Fruit fly (Drosophila melanogaster) whole organism, embryonic: Measurements from ENCODE around the gene CG12289.

Source experiments
- Asciz ChIP-seq: fragments of 200-800 bp; sonication (Bioruptor generic); optimal IDR thresholded peaks from 2 replicates; lab custom pipeline; 2017; ENCODE audit warnings: missing biosample characterization, mild to moderate bottlenecking, missing genetic modification characterization, missing genetic modification reagents
- Atf3 ChIP-seq: fragments of 200-800 bp; sonication (Bioruptor generic); optimal IDR thresholded peaks from 3 replicates; lab custom pipeline; 2016; ENCODE audit warnings: missing biosample characterization, missing genetic modification characterization
- CG11247 ChIP-seq: fragments of 200-800 bp; sonication (Bioruptor generic); IDR thresholded peaks from 2 replicates; pipeline ENCODE4 v1.3.6; 2022; ENCODE audit warnings: missing biosample characterization, missing genetic modification characterization
- CG11723 ChIP-seq: fragments of 200-800 bp; sonication (Bioruptor generic); optimal IDR thresholded peaks from 2 replicates; lab custom pipeline; 2017; ENCODE audit warnings: missing biosample characterization, mild to moderate bottlenecking, missing genetic modification characterization
- CG14710 ChIP-seq: fragments of 200-800 bp; sonication (Bioruptor generic); optimal IDR thresholded peaks from 3 replicates; lab custom pipeline; 2019; ENCODE audit warnings: missing biosample characterization, mild to moderate bottlenecking, missing genetic modification characterization, moderate library complexity
- CG15696 ChIP-seq: fragments of 200-800 bp; sonication (Bioruptor generic); optimal IDR thresholded peaks from 2 replicates; lab custom pipeline; 2019; ENCODE audit warnings: missing biosample characterization, mild to moderate bottlenecking, missing genetic modification characterization, moderate library complexity
- CG17328 ChIP-seq: fragments of 200-800 bp; sonication (Bioruptor generic); IDR thresholded peaks from 2 replicates; pipeline ENCODE4 v1.3.6; 2022; ENCODE audit warnings: missing biosample characterization, missing genetic modification characterization
- CG17359 ChIP-seq: fragments of 200-800 bp; sonication (Bioruptor generic); optimal IDR thresholded peaks from 3 replicates; lab custom pipeline; 2018; ENCODE audit warnings: missing biosample characterization, mild to moderate bottlenecking, missing genetic modification characterization, moderate library complexity
- CG17361 ChIP-seq: fragments of 200-800 bp; sonication (Bioruptor generic); IDR thresholded peaks from 3 replicates; pipeline ENCODE4 v1.3.6; 2022; ENCODE audit warnings: missing biosample characterization, missing genetic modification characterization
- CG31441 ChIP-seq: fragments of 200-800 bp; sonication (Bioruptor generic); IDR thresholded peaks from 2 replicates; pipeline ENCODE4 v1.3.6; 2022; ENCODE audit warnings: missing biosample characterization, missing genetic modification characterization
- CG3281 ChIP-seq: fragments of 200-800 bp; sonication (Bioruptor generic); optimal IDR thresholded peaks from 3 replicates; lab custom pipeline; 2017; ENCODE audit warnings: missing biosample characterization, mild to moderate bottlenecking, missing genetic modification characterization
- CG3407 ChIP-seq: fragments of 200-800 bp; sonication (Bioruptor generic); optimal IDR thresholded peaks from 2 replicates; lab custom pipeline; 2018; ENCODE audit warnings: missing biosample characterization, mild to moderate bottlenecking, missing genetic modification characterization
- CG3838 ChIP-seq: fragments of 200-800 bp; sonication (Bioruptor generic); optimal IDR thresholded peaks from 3 replicates; lab custom pipeline; 2016; ENCODE audit warnings: missing biosample characterization, missing genetic modification characterization
- CG3847 ChIP-seq: fragments of 200-800 bp; sonication (Bioruptor generic); IDR thresholded peaks from 2 replicates; pipeline ENCODE4 v1.3.6; 2022; ENCODE audit warnings: missing biosample characterization, missing genetic modification characterization
- CG4404 ChIP-seq: fragments of 200-800 bp; sonication (Bioruptor generic); IDR thresholded peaks from 2 replicates; pipeline ENCODE4 v1.3.6; 2022; ENCODE audit warnings: missing biosample characterization, missing genetic modification characterization
- CG8765 ChIP-seq: fragments of 200-800 bp; sonication (Bioruptor generic); IDR thresholded peaks from 2 replicates; pipeline ENCODE4 v1.3.6; 2022; ENCODE audit warnings: missing biosample characterization, missing genetic modification characterization
- CG9437 ChIP-seq: fragments of 200-800 bp; sonication (Bioruptor generic); optimal IDR thresholded peaks from 2 replicates; lab custom pipeline; 2018; ENCODE audit warnings: missing biosample characterization, mild to moderate bottlenecking, missing genetic modification characterization
- CG9727 ChIP-seq: fragments of 200-800 bp; sonication (Bioruptor generic); optimal IDR thresholded peaks from 3 replicates; lab custom pipeline; 2017; ENCODE audit warnings: missing biosample characterization, mild to moderate bottlenecking, missing genetic modification characterization
- D19A ChIP-seq: fragments of 200-800 bp; optimal IDR thresholded peaks from 3 replicates; lab custom pipeline; 2019; ENCODE audit warnings: missing biosample characterization, mild to moderate bottlenecking, missing genetic modification characterization, moderate library complexity
- Hmr ChIP-seq: fragments of 200-800 bp; sonication (Bioruptor generic); optimal IDR thresholded peaks from 3 replicates; lab custom pipeline; 2017; ENCODE audit warnings: mild to moderate bottlenecking, missing biosample characterization, missing genetic modification reagents, missing genetic modification characterization
- MBD-R2 ChIP-seq: fragments of 200-800 bp; sonication (Bioruptor generic); IDR thresholded peaks from 2 replicates; pipeline ENCODE4 v1.3.6; 2022; ENCODE audit warnings: missing biosample characterization, missing genetic modification characterization
- Nf-YA ChIP-seq: fragments of 200-800 bp; sonication (Bioruptor generic); IDR thresholded peaks from 2 replicates; pipeline ENCODE4 v1.3.6; 2022; ENCODE audit warnings: missing biosample characterization, missing genetic modification characterization
- Poxn ChIP-seq: fragments of 200-800 bp; sonication (Bioruptor generic); IDR thresholded peaks from 2 replicates; pipeline ENCODE4 v1.3.6; 2022; ENCODE audit warnings: missing biosample characterization, missing genetic modification characterization
- Xrp1 ChIP-seq: fragments of 200-800 bp; sonication (Bioruptor generic); IDR thresholded peaks from 2 replicates; pipeline ENCODE4 v1.3.6; 2022; ENCODE audit warnings: missing biosample characterization, missing genetic modification characterization
- bsh ChIP-seq, 2 experiments: fragments of 200-800 bp; sonication (Bioruptor generic); optimal IDR thresholded peaks; 2 replicates each; lab custom pipeline; 2017 to 2018; ENCODE audit warnings: mild to moderate bottlenecking in 2 of 2, missing biosample characterization in 2 of 2, missing genetic modification characterization in 2 of 2, moderate library complexity in 1 of 2
- crp ChIP-seq, 2 experiments: fragments of 200-800 bp; sonication (Bioruptor generic); optimal IDR thresholded peaks; 2 replicates in 1 of 2; 3 replicates in 1 of 2; lab custom pipeline; 2017; ENCODE audit warnings: missing biosample characterization in 2 of 2, missing genetic modification characterization in 2 of 2, mild to moderate bottlenecking in 1 of 2, moderate library complexity in 1 of 2
- fd96Cb ChIP-seq: fragments of 200-800 bp; sonication (Bioruptor generic); optimal IDR thresholded peaks from 2 replicates; lab custom pipeline; 2018; ENCODE audit warnings: missing biosample characterization, mild to moderate bottlenecking, missing genetic modification characterization, moderate library complexity
- gcm ChIP-seq: fragments of 200-800 bp; sonication (Bioruptor generic); optimal IDR thresholded peaks from 2 replicates; lab custom pipeline; 2019; ENCODE audit warnings: missing biosample characterization, mild to moderate bottlenecking, missing genetic modification characterization, moderate library complexity
- kay ChIP-seq: fragments of 200-800 bp; sonication (Bioruptor generic); optimal IDR thresholded peaks from 2 replicates; lab custom pipeline; 2016; ENCODE audit warnings: missing biosample characterization, missing genetic modification characterization
- ken ChIP-seq: fragments of 200-800 bp; sonication (Bioruptor generic); IDR thresholded peaks from 3 replicates; pipeline ENCODE4 v1.3.6; 2022; ENCODE audit warnings: missing biosample characterization, missing genetic modification characterization
- kni ChIP-seq: fragments of 200-800 bp; sonication (Bioruptor generic); optimal IDR thresholded peaks from 3 replicates; lab custom pipeline; 2017; ENCODE audit warnings: mild to moderate bottlenecking, missing biosample characterization, missing genetic modification reagents, missing genetic modification characterization
- lab ChIP-seq: fragments of 200-800 bp; sonication (Bioruptor generic); optimal IDR thresholded peaks from 3 replicates; lab custom pipeline; 2017; ENCODE audit warnings: missing biosample characterization, missing genetic modification characterization, mild to moderate bottlenecking, moderate library complexity, missing genetic modification reagents
- luna ChIP-seq: fragments of 200-800 bp; sonication (Bioruptor generic); optimal IDR thresholded peaks from 2 replicates; lab custom pipeline; 2016; ENCODE audit warnings: missing biosample characterization, missing genetic modification characterization
- mam ChIP-seq: fragments of 200-800 bp; sonication (Bioruptor generic); optimal IDR thresholded peaks from 3 replicates; lab custom pipeline; 2016; ENCODE audit warnings: missing biosample characterization, missing genetic modification characterization
- nmo ChIP-seq: fragments of 200-800 bp; sonication (Bioruptor generic); optimal IDR thresholded peaks from 2 replicates; lab custom pipeline; 2018; ENCODE audit warnings: missing biosample characterization, mild to moderate bottlenecking, missing genetic modification characterization, moderate library complexity
- phol ChIP-seq: fragments of 200-800 bp; sonication (Bioruptor generic); optimal IDR thresholded peaks from 3 replicates; lab custom pipeline; 2018; ENCODE audit warnings: missing biosample characterization, mild to moderate bottlenecking, missing genetic modification characterization, moderate library complexity
- row ChIP-seq: fragments of 200-800 bp; sonication (Bioruptor generic); IDR thresholded peaks from 3 replicates; pipeline ENCODE4 v1.3.6; 2022; ENCODE audit warnings: missing biosample characterization, missing genetic modification characterization
- schlank ChIP-seq: fragments of 200-800 bp; sonication (Bioruptor generic); optimal IDR thresholded peaks from 2 replicates; lab custom pipeline; 2018; ENCODE audit warnings: missing biosample characterization, mild to moderate bottlenecking, missing genetic modification characterization
- ssp ChIP-seq: fragments of 200-800 bp; sonication (Bioruptor generic); IDR thresholded peaks from 2 replicates; pipeline ENCODE4 v1.3.6; 2022; ENCODE audit warnings: missing biosample characterization, missing genetic modification characterization
- tgo ChIP-seq: fragments of 200-800 bp; sonication (Bioruptor generic); IDR thresholded peaks from 3 replicates; pipeline ENCODE4 v1.3.6; 2022; ENCODE audit warnings: missing biosample characterization, missing genetic modification characterization
- tin ChIP-seq: fragments of 200-800 bp; sonication (Bioruptor generic); optimal IDR thresholded peaks from 3 replicates; lab custom pipeline; 2016; ENCODE audit warnings: missing biosample characterization, missing genetic modification characterization
- wor ChIP-seq: fragments of 200-800 bp; sonication (Bioruptor generic); IDR thresholded peaks from 2 replicates; pipeline ENCODE4 v1.3.6; 2022; ENCODE audit warnings: missing biosample characterization, missing genetic modification characterization

CG12289 gene

dm6 chr3L:11439570-11439969 is 18.7 kb downstream of the CG12289 start (continued):
- TF ChIP-seq CG17359: peak; percentile 0
- TF ChIP-seq CG9727: peak; percentile 65
- TF ChIP-seq fd96Cb: no peak
- peak; percentile 13 for TF ChIP-seq CG14710
- no peak for TF ChIP-seq Hmr (GFP tag; lab: Kevin White, UChicago)
- TF ChIP-seq CG3407 (GFP tag; lab: Kevin White, UChicago): no peak
- no peak for TF ChIP-seq kay (GFP tag; lab: Kevin White, UChicago)
- peak; percentile 1 for TF ChIP-seq CG3281
- TF ChIP-seq tin (GFP tag; lab: Kevin White, UChicago): peak; percentile 2
- TF ChIP-seq CG17361 (GFP tag; lab: Robert Waterston, UW): peak; percentile 51; the same call in 2 of the 3 replicates
- peak; percentile 31 for TF ChIP-seq phol (tag; lab: Kevin White, UChicago)
- TF ChIP-seq CG15696: peak; percentile 44
- TF ChIP-seq CG11247 (GFP tag; lab: Robert Waterston, UW): no peak
- TF ChIP-seq CG31441 (GFP tag; lab: Robert Waterston, UW): peak; percentile 32; the same call in 1 of the 2 replicates
- TF ChIP-seq Xrp1 (GFP tag; lab: Robert Waterston, UW): peak; percentile 34; the same call in 1 of the 2 replicates
- TF ChIP-seq tgo (GFP tag; lab: Robert Waterston, UW): 0 out of 3 replicates have a peak, but pooled peaks have one; percentile 17
- peak; percentile 65 for TF ChIP-seq CG8765 (GFP tag; lab: Robert Waterston, UW)
- TF ChIP-seq D19A: no peak
- no peak for TF ChIP-seq Asciz (GFP tag; lab: Kevin White, UChicago)
- no peak for TF ChIP-seq ken (GFP tag; lab: Robert Waterston, UW)
- no peak for TF ChIP-seq CG3838 (GFP tag; lab: Kevin White, UChicago)
- no peak for TF ChIP-seq CG9437 (GFP tag; lab: Kevin White, UChicago)
- TF ChIP-seq Poxn: no peak
- peak; percentile 55; the same call in 2 of the 3 replicates for TF ChIP-seq row (GFP tag; lab: Robert Waterston, UW)
- peak; percentile 34; the same call in 1 of the 2 replicates for TF ChIP-seq CG17328 (GFP tag; lab: Robert Waterston, UW)
- no peak for TF ChIP-seq Nf-YA (GFP tag; lab: Robert Waterston, UW)
- TF ChIP-seq CG4404: peak; percentile 52
- no peak for TF ChIP-seq MBD-R2 (GFP tag; lab: Robert Waterston, UW)
- peak; percentile 21; the same call in 1 of the 2 replicates for TF ChIP-seq wor (GFP tag; lab: Robert Waterston, UW)
- peak; percentile 5 to 28 for TF ChIP-seq bsh (GFP tag; optimal IDR thresholded peaks at IDR 0.05; lab: Kevin White, UChicago)
- no peak for TF ChIP-seq ssp (GFP tag; lab: Robert Waterston, UW)
- peak; percentile 11 for TF ChIP-seq lab
- no peak for TF ChIP-seq Atf3 (GFP tag; lab: Kevin White, UChicago)
- TF ChIP-seq kni: no peak
- no peak for TF ChIP-seq CG11723
- peak; percentile 11 for TF ChIP-seq nmo (GFP tag; lab: Kevin White, UChicago)
- no peak for TF ChIP-seq mam (GFP tag; lab: Kevin White, UChicago)
- TF ChIP-seq schlank (tag; lab: Kevin White, UChicago): no peak

dm6 chr3L:11435376-11435775 is 22.9 kb downstream of the CG12289 start, which contains the start of gene CG6149:
Gene CG6149 (minus strand): TSS chr3L:11435476.
- TF ChIP-seq gcm (GFP tag; lab: Kevin White, UChicago) (no peak), crp (GFP tag; optimal IDR thresholded peaks at IDR 0.05; lab: Kevin White, UChicago) (no peak), luna (GFP tag; lab: Kevin White, UChicago) (no peak), CG3847 (GFP tag; lab: Robert Waterston, UW) (0 out of 2 replicates have a peak, but pooled peaks have one; percentile 7), CG8765 (GFP tag; lab: Robert Waterston, UW) (no peak)
